Worm (Caenorhabditis elegans): ENCODE data around the gene T25B9.9.

DNA sequence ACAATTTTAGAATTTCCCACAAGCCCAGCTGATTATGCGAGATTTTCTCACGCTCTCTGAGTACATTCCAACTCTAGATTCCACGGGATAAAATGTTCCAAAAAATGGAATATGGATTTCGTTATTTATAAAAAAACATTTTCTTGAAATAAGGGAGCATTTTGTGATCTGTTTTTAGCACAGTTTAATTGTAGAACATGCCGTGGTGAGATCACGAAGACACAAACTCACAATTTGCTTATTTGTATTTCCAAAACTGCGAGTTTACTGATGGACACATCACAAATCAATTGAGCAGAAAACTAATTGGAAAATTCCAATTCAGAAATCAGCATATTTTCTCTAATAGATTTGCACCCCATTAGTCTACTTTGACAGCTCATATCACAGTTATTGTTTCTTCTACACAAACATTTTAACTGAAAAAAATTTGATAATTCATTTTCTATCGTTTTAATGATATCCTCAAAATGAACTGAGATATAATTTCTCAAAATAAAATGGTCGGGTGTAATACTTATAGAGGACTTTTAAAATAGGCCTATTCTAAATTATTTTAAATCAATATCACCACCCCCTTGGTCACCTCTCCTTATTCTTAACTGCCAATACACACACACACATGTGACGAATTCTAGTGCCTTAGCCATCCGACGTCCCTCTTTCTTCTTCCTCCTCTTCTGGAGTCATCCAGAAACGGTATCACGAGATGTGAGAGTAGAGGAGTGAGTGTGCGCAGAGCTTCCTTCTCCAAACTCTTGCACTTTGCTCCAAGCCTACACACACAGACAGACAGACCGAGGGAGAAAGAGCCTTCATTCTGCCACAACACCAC lies 51.6 kb downstream of the T25B9.9 start:
- no peak for TF ChIP-seq fkh-10 (GFP tag; optimal IDR thresholded peaks at IDR 0.05)
- TF ChIP-seq C34B4.2 (tag; optimal IDR thresholded peaks at IDR 0.05): no peak
- no peak for TF ChIP-seq unc-62 (GFP tag; optimal IDR thresholded peaks at IDR 0.05)
- no peak for TF ChIP-seq egl-27 (tag; optimal IDR thresholded peaks at IDR 0.05)
- no peak for TF ChIP-seq nhr-85 (tag)
